Worm (Caenorhabditis elegans) whole organism, mixed stage, embryonic: Measurements from ENCODE around the gene fbxa-131.

Experiments used
- elt-1 ChIP-seq: sonication (generic microtip); optimal IDR thresholded peaks from 2 replicates; lab custom pipeline; 2017; ENCODE audit warnings: missing genetic modification characterization, mild to moderate bottlenecking, missing compliant biosample characterization, antibody characterized with exemption, moderate library complexity, borderline replicate concordance; ENCODE audit not compliant: insufficient read depth
- nhr-12 ChIP-seq: fragments of 150-350 bp; optimal IDR thresholded peaks from 2 replicates; lab custom pipeline; 2014; ENCODE audit warnings: missing biosample characterization, missing genetic modification characterization
- nhr-237 ChIP-seq: fragments of 150-350 bp; optimal IDR thresholded peaks from 2 replicates; lab custom pipeline; 2014; ENCODE audit warnings: missing biosample characterization, missing genetic modification characterization
- nhr-28 ChIP-seq: fragments of 150-350 bp; optimal IDR thresholded peaks from 2 replicates; lab custom pipeline; 2014; ENCODE audit warnings: missing biosample characterization, missing genetic modification characterization
- snpc-4 ChIP-seq: fragments of 150-350 bp; optimal IDR thresholded peaks from 2 replicates; lab custom pipeline; 2014; ENCODE audit warnings: missing biosample characterization, missing genetic modification characterization
- unc-62 ChIP-seq: fragments of 150-350 bp; optimal IDR thresholded peaks from 2 replicates; lab custom pipeline; 2014; ENCODE audit warnings: missing biosample characterization, missing genetic modification reagents, missing genetic modification characterization

- TF ChIP-seq unc-62 (GFP tag; lab: Kevin White, UChicago) (no peak), nhr-237 (tag; lab: Kevin White, UChicago) (no peak), nhr-28 (tag; lab: Kevin White, UChicago) (no peak), nhr-12 (tag; lab: Kevin White, UChicago) (no peak), elt-1 (tag; lab: Kevin White, UChicago) (no peak), snpc-4 (tag; lab: Kevin White, UChicago) (no peak)
These were observed 4.5 kb upstream of the fbxa-131 start for ce11 chrV:19733728-19734127.
